Fruit fly (Drosophila melanogaster): Measurements from ENCODE around the gene CG9259.

The CG9259 gene

dm6 chr2L:21109680-21110079 lies 20.5 kb downstream of the CG9259 start:
- no peak for TF ChIP-seq CTCF (optimal IDR thresholded peaks at IDR 0.05)
- TF ChIP-seq CG8478 (optimal IDR thresholded peaks at IDR 0.05): no peak

dm6 chr2L:21111849-21112248 lies 22.7 kb downstream of the CG9259 start:
- TF ChIP-seq CTCF (optimal IDR thresholded peaks at IDR 0.05) (no peak), CG8478 (optimal IDR thresholded peaks at IDR 0.05) (no peak)

- TF ChIP-seq CTCF (optimal IDR thresholded peaks at IDR 0.05): no peak
- no peak for TF ChIP-seq CG8478 (optimal IDR thresholded peaks at IDR 0.05)
Observed at dm6 chr2L:21113546-21113945, 24.4 kb downstream of the CG9259 start.

- no peak for TF ChIP-seq CG8478 (optimal IDR thresholded peaks at IDR 0.05)
- TF ChIP-seq CTCF (optimal IDR thresholded peaks at IDR 0.05): no peak
Observed at dm6 chr2L:21115687-21116086, 26.5 kb downstream of the CG9259 start.

- TF ChIP-seq CTCF (optimal IDR thresholded peaks at IDR 0.05): no peak
- no peak for TF ChIP-seq CG8478 (optimal IDR thresholded peaks at IDR 0.05)
Observed at dm6 chr2L:21135764-21136163, 46.6 kb downstream of the CG9259 start.

Data from S2 (cell line).